Worm (Caenorhabditis elegans): Measurements from ENCODE around the gene B0454.8.

DNA sequence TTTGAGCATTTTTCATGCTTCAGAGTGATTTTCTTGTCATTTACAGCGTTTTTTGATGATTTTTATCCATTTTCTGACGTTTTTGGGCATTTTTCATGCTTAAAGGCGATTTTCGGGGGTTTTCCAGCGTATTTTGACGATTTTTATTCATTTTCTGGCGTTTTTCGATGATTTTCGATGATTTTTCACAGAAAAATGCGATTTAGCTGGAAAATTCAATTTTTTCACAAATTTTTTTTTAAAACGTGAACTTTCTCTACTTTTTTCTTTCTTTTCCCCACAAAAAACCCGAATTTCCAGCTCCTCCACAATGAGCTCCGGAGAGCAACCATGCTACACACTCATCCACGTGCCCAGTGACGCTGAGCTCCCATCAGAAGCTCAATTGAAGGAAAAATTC lies 35.2 kb upstream of the B0454.8 start, which contains the start of gene copb-1:
- no peak for TF ChIP-seq F37D6.2 (tag; optimal IDR thresholded peaks at IDR 0.05)
- TF ChIP-seq mdt-29 (GFP tag; IDR thresholded peaks at IDR 0.05) = no peak

All from whole organism, L4 larva.